Fruit fly (Drosophila melanogaster) whole organism, embryonic: ENCODE data around the gene VhaM9.7-d.
A peak's percentile ranks its signal among the peaks of the same experiment; 100 is the strongest.

Source experiments
- CG1024 ChIP-seq: fragments of 200-800 bp; sonication (Bioruptor generic); IDR thresholded peaks from 2 replicates; pipeline ENCODE4 v1.3.6; 2022; ENCODE audit warnings: missing biosample characterization, missing genetic modification characterization
- CG11085 ChIP-seq: fragments of 200-800 bp; sonication (Bioruptor generic); IDR thresholded peaks from 2 replicates; pipeline ENCODE4 v1.3.6; 2022; ENCODE audit warnings: missing biosample characterization, missing genetic modification characterization
- CG11093 ChIP-seq: fragments of 200-800 bp; sonication (Bioruptor generic); IDR thresholded peaks from 3 replicates; pipeline ENCODE4 v1.3.6; 2022; ENCODE audit warnings: missing biosample characterization, missing genetic modification characterization
- CG11696 ChIP-seq: fragments of 200-800 bp; sonication (Bioruptor generic); IDR thresholded peaks from 2 replicates; pipeline ENCODE4 v1.3.6; 2022; ENCODE audit warnings: missing biosample characterization, missing genetic modification characterization
- CG12236 ChIP-seq: fragments of 200-800 bp; sonication (Bioruptor generic); optimal IDR thresholded peaks from 2 replicates; lab custom pipeline; 2016; ENCODE audit warnings: missing biosample characterization, missing genetic modification characterization
- CG14441 ChIP-seq: fragments of 200-800 bp; sonication (Bioruptor generic); IDR thresholded peaks from 2 replicates; pipeline ENCODE4 v1.3.6; 2022; ENCODE audit warnings: missing biosample characterization, missing genetic modification characterization
- CG17359 ChIP-seq: fragments of 200-800 bp; sonication (Bioruptor generic); optimal IDR thresholded peaks from 3 replicates; lab custom pipeline; 2018; ENCODE audit warnings: missing biosample characterization, mild to moderate bottlenecking, missing genetic modification characterization, moderate library complexity
- CG17612 ChIP-seq: fragments of 200-800 bp; sonication (Bioruptor generic); IDR thresholded peaks from 2 replicates; pipeline ENCODE4 v1.3.6; 2022; ENCODE audit warnings: missing biosample characterization, missing genetic modification characterization
- CG17802 ChIP-seq: fragments of 200-800 bp; sonication (Bioruptor generic); optimal IDR thresholded peaks from 2 replicates; lab custom pipeline; 2018; ENCODE audit warnings: missing biosample characterization, mild to moderate bottlenecking, missing genetic modification characterization, moderate library complexity
- CG18764 ChIP-seq: fragments of 200-800 bp; sonication (Bioruptor generic); optimal IDR thresholded peaks from 3 replicates; lab custom pipeline; 2016; ENCODE audit warnings: missing biosample characterization, missing genetic modification characterization
- CG2889 ChIP-seq: fragments of 200-800 bp; sonication (Bioruptor generic); IDR thresholded peaks from 3 replicates; pipeline ENCODE4 v1.3.6; 2022; ENCODE audit warnings: missing biosample characterization, missing genetic modification characterization
- CG34224 ChIP-seq: fragments of 200-800 bp; sonication (Bioruptor generic); IDR thresholded peaks from 3 replicates; pipeline ENCODE4 v1.3.6; 2022; ENCODE audit warnings: missing biosample characterization, missing genetic modification characterization; ENCODE audit not compliant: partially characterized antibody
- CG3838 ChIP-seq: fragments of 200-800 bp; sonication (Bioruptor generic); optimal IDR thresholded peaks from 3 replicates; lab custom pipeline; 2016; ENCODE audit warnings: missing biosample characterization, missing genetic modification characterization
- CG5180 ChIP-seq: fragments of 200-800 bp; sonication (Bioruptor generic); optimal IDR thresholded peaks from 3 replicates; lab custom pipeline; 2017; ENCODE audit warnings: missing biosample characterization, missing genetic modification characterization, mild to moderate bottlenecking, moderate library complexity, missing genetic modification reagents
- CG5245 ChIP-seq: fragments of 200-800 bp; sonication (Bioruptor generic); optimal IDR thresholded peaks from 3 replicates; lab custom pipeline; 2016; ENCODE audit warnings: missing biosample characterization, missing genetic modification characterization
- CG6175 ChIP-seq: fragments of 200-800 bp; sonication (Bioruptor generic); IDR thresholded peaks from 3 replicates; pipeline ENCODE4 v1.3.6; 2022; ENCODE audit warnings: missing biosample characterization, missing genetic modification characterization
- CG6272 ChIP-seq: fragments of 200-800 bp; sonication (Bioruptor generic); IDR thresholded peaks from 2 replicates; pipeline ENCODE4 v1.3.6; 2022; ENCODE audit warnings: missing biosample characterization, missing genetic modification characterization
- CG8281 ChIP-seq: fragments of 200-800 bp; sonication (Bioruptor generic); optimal IDR thresholded peaks from 2 replicates; lab custom pipeline; 2018; ENCODE audit warnings: missing biosample characterization, mild to moderate bottlenecking, missing genetic modification characterization, moderate library complexity
- Camta ChIP-seq: fragments of 200-800 bp; sonication (Bioruptor generic); optimal IDR thresholded peaks from 2 replicates; lab custom pipeline; 2016; ENCODE audit warnings: missing biosample characterization, missing genetic modification characterization
- NK7.1 ChIP-seq: fragments of 200-800 bp; sonication (Bioruptor generic); optimal IDR thresholded peaks from 3 replicates; lab custom pipeline; 2016; ENCODE audit warnings: missing biosample characterization, missing genetic modification characterization
- Nf-YA ChIP-seq: fragments of 200-800 bp; sonication (Bioruptor generic); IDR thresholded peaks from 2 replicates; pipeline ENCODE4 v1.3.6; 2022; ENCODE audit warnings: missing biosample characterization, missing genetic modification characterization
- NfI ChIP-seq: fragments of 200-800 bp; sonication (Bioruptor generic); optimal IDR thresholded peaks from 3 replicates; lab custom pipeline; 2018; ENCODE audit warnings: missing biosample characterization, mild to moderate bottlenecking, missing genetic modification characterization, moderate library complexity
- Rx ChIP-seq: fragments of 200-800 bp; sonication (Bioruptor generic); IDR thresholded peaks from 2 replicates; pipeline ENCODE4 v1.3.6; 2022; ENCODE audit warnings: missing biosample characterization, missing genetic modification characterization
- cg ChIP-seq: fragments of 200-800 bp; sonication (Bioruptor generic); optimal IDR thresholded peaks from 3 replicates; lab custom pipeline; 2019; ENCODE audit warnings: missing biosample characterization, mild to moderate bottlenecking, missing genetic modification characterization, moderate library complexity
- croc ChIP-seq: fragments of 200-800 bp; sonication (Bioruptor generic); conservative IDR thresholded peaks from 3 replicates; pipeline ENCODE4 v1.3.6; 2022; ENCODE audit warnings: missing biosample characterization, missing genetic modification characterization
- dmrt99B ChIP-seq: fragments of 200-800 bp; sonication (Bioruptor generic); optimal IDR thresholded peaks from 2 replicates; lab custom pipeline; 2018; ENCODE audit warnings: missing biosample characterization, mild to moderate bottlenecking, missing genetic modification characterization, moderate library complexity
- en ChIP-seq: fragments of 200-800 bp; sonication (Bioruptor generic); optimal IDR thresholded peaks from 2 replicates; lab custom pipeline; 2016; ENCODE audit warnings: missing biosample characterization, missing genetic modification characterization
- eve ChIP-seq, 2 experiments: fragments of >200 bp; optimal IDR thresholded peaks; 2 replicates each; lab custom pipeline; 2017; ENCODE audit warnings: missing biosample characterization in 2 of 2, missing genetic modification characterization in 2 of 2
- fd102C ChIP-seq: fragments of 200-800 bp; sonication (Bioruptor generic); optimal IDR thresholded peaks from 2 replicates; lab custom pipeline; 2018; ENCODE audit warnings: missing biosample characterization, mild to moderate bottlenecking, missing genetic modification characterization, moderate library complexity
- gce ChIP-seq: fragments of 200-800 bp; sonication (Bioruptor generic); IDR thresholded peaks from 3 replicates; pipeline ENCODE4 v1.3.6; 2022; ENCODE audit warnings: missing biosample characterization, missing genetic modification characterization
- gsb-n ChIP-seq: fragments of 200-800 bp; sonication (Bioruptor generic); optimal IDR thresholded peaks from 3 replicates; lab custom pipeline; 2018; ENCODE audit warnings: missing biosample characterization, mild to moderate bottlenecking, missing genetic modification characterization
- knrl ChIP-seq: fragments of 200-800 bp; sonication (Bioruptor generic); IDR thresholded peaks from 3 replicates; pipeline ENCODE4 v1.3.6; 2022; ENCODE audit warnings: missing biosample characterization, missing genetic modification characterization; ENCODE audit not compliant: partially characterized antibody
- lab ChIP-seq: fragments of 200-800 bp; sonication (Bioruptor generic); optimal IDR thresholded peaks from 3 replicates; lab custom pipeline; 2017; ENCODE audit warnings: missing biosample characterization, missing genetic modification characterization, mild to moderate bottlenecking, moderate library complexity, missing genetic modification reagents
- nerfin-1 ChIP-seq: fragments of 200-800 bp; sonication (Bioruptor generic); optimal IDR thresholded peaks from 3 replicates; lab custom pipeline; 2019; ENCODE audit warnings: missing biosample characterization, mild to moderate bottlenecking, missing genetic modification characterization, moderate library complexity
- onecut ChIP-seq: fragments of 200-800 bp; sonication (Bioruptor generic); IDR thresholded peaks from 2 replicates; pipeline ENCODE4 v1.3.6; 2022; ENCODE audit warnings: missing biosample characterization, missing genetic modification characterization
- org-1 ChIP-seq: fragments of 200-800 bp; sonication (Bioruptor generic); optimal IDR thresholded peaks from 2 replicates; lab custom pipeline; 2017; ENCODE audit warnings: missing biosample characterization, missing genetic modification characterization
- pan ChIP-seq, 4 experiments: fragments of >200 bp in 3 of 4; fragments of 200-800 bp in 1 of 4; sonication (Bioruptor generic) in 1 of 4; optimal IDR thresholded peaks in 3 of 4; IDR thresholded peaks in 1 of 4; 2 replicates each; pipeline versions ENCODE4 v1.3.6 to Lab custom; 2017 to 2022; ENCODE audit warnings: missing biosample characterization in 2 of 4, missing genetic modification characterization in 2 of 4, mixed read lengths in 1 of 4
- pb ChIP-seq: fragments of 200-800 bp; sonication (Bioruptor generic); optimal IDR thresholded peaks from 3 replicates; lab custom pipeline; 2016; ENCODE audit warnings: missing biosample characterization, missing genetic modification characterization
- peb ChIP-seq: fragments of 200-800 bp; sonication (Bioruptor generic); IDR thresholded peaks from 2 replicates; pipeline ENCODE4 v1.3.6; 2022; ENCODE audit warnings: missing biosample characterization, missing genetic modification characterization
- pnt ChIP-seq: fragments of 200-800 bp; sonication (Bioruptor generic); optimal IDR thresholded peaks from 3 replicates; lab custom pipeline; 2016; ENCODE audit warnings: missing biosample characterization, missing genetic modification characterization
- pzg ChIP-seq: fragments of 200-800 bp; sonication (Bioruptor generic); optimal IDR thresholded peaks from 3 replicates; lab custom pipeline; 2018; ENCODE audit warnings: missing biosample characterization, mild to moderate bottlenecking, missing genetic modification characterization, moderate library complexity
- repo ChIP-seq: fragments of 200-800 bp; sonication (Bioruptor generic); optimal IDR thresholded peaks from 2 replicates; lab custom pipeline; 2016; ENCODE audit warnings: missing biosample characterization, missing genetic modification characterization
- rib ChIP-seq: fragments of 200-800 bp; sonication (Bioruptor generic); IDR thresholded peaks from 2 replicates; pipeline ENCODE4 v1.3.6; 2022; ENCODE audit warnings: missing biosample characterization, missing genetic modification characterization
- sd ChIP-seq: fragments of 200-800 bp; sonication (Bioruptor generic); optimal IDR thresholded peaks from 3 replicates; lab custom pipeline; 2018; ENCODE audit warnings: missing biosample characterization, mild to moderate bottlenecking, missing genetic modification characterization, moderate library complexity
- sob ChIP-seq: fragments of 200-800 bp; sonication (Bioruptor generic); IDR thresholded peaks from 2 replicates; pipeline ENCODE4 v1.3.6; 2022; ENCODE audit warnings: missing biosample characterization, missing genetic modification characterization
- tap ChIP-seq: fragments of 200-800 bp; optimal IDR thresholded peaks from 3 replicates; lab custom pipeline; 2019; ENCODE audit warnings: missing biosample characterization, mild to moderate bottlenecking, missing genetic modification characterization, moderate library complexity
- toy ChIP-seq: fragments of 200-800 bp; sonication (Bioruptor generic); IDR thresholded peaks from 2 replicates; pipeline ENCODE4 v1.3.6; 2022; ENCODE audit warnings: missing biosample characterization, missing genetic modification characterization
- zfh2 ChIP-seq: fragments of 200-800 bp; sonication (Bioruptor generic); optimal IDR thresholded peaks from 2 replicates; lab custom pipeline; 2016; ENCODE audit warnings: missing biosample characterization, missing genetic modification characterization

Gene VhaM9.7-d

dm6 chr3R:16969361-16970355 is 5.3 kb upstream of the VhaM9.7-d start (continued):
- TF ChIP-seq fd102C (GFP tag; lab: Kevin White, UChicago) (no peak), repo (GFP tag; lab: Kevin White, UChicago) (peak; percentile 0), onecut (peak; percentile 76), cg (GFP tag; lab: Kevin White, UChicago) (peak; percentile 97), Nf-YA (GFP tag; lab: Robert Waterston, UW) (no peak), Rx (GFP tag; lab: Robert Waterston, UW) (peak; percentile 62), knrl (GFP tag; lab: Robert Waterston, UW) (peak; percentile 53; the same call in 1 of the 3 replicates), CG14441 (GFP tag; lab: Robert Waterston, UW) (peak; percentile 57), CG6272 (no peak), sob (GFP tag; lab: Robert Waterston, UW) (peak; percentile 78), CG12236 (GFP tag; lab: Kevin White, UChicago) (no peak), CG11696 (GFP tag; lab: Robert Waterston, UW) (peak; percentile 15; the same call in 1 of the 2 replicates), lab (GFP tag; lab: Kevin White, UChicago) (no peak), eve (GFP tag; optimal IDR thresholded peaks at IDR 0.05; lab: Kevin White, UChicago) (peak in 1 of 2 experiments; percentile 32), Camta (GFP tag; lab: Kevin White, UChicago) (peak; percentile 10), peb (no peak), gsb-n (tag; lab: Kevin White, UChicago) (peak; percentile 54), zfh2 (GFP tag; lab: Kevin White, UChicago) (no peak), croc (GFP tag; lab: Robert Waterston, UW) (peak; percentile 36; the same call in 1 of the 3 replicates), en (GFP tag; lab: Kevin White, UChicago) (no peak), tap (tag; lab: Kevin White, UChicago) (peak; percentile 47), CG11085 (GFP tag; lab: Robert Waterston, UW) (no peak; the same call in 1 of the 2 replicates), CG5180 (no peak), CG3838 (peak; percentile 39), toy (GFP tag; lab: Robert Waterston, UW) (no peak), NK7.1 (GFP tag; lab: Kevin White, UChicago) (no peak), pnt (peak; percentile 31), pb (GFP tag; lab: Kevin White, UChicago) (no peak), CG11093 (GFP tag; lab: Robert Waterston, UW) (peak; percentile 69; the same call in 2 of the 3 replicates), CG17359 (tag; lab: Kevin White, UChicago) (no peak), CG8281 (tag; lab: Kevin White, UChicago) (no peak), sd (peak; percentile 67), org-1 (GFP tag; lab: Kevin White, UChicago) (peak; percentile 24), gce (no peak), CG17612 (GFP tag; lab: Robert Waterston, UW) (no peak), rib (GFP tag; lab: Robert Waterston, UW) (0 out of 2 replicates have a peak, but pooled peaks have one; percentile 45), CG6175 (peak; percentile 55; the same call in 1 of the 3 replicates), dmrt99B (tag; lab: Kevin White, UChicago) (no peak), CG2889 (peak; percentile 64; the same call in 2 of the 3 replicates), pzg (GFP tag; lab: Kevin White, UChicago) (peak; percentile 38), CG34224 (GFP tag; lab: Robert Waterston, UW) (no peak), nerfin-1 (tag; lab: Kevin White, UChicago) (peak; percentile 62), NfI (GFP tag; lab: Kevin White, UChicago) (peak; percentile 48), pan (optimal IDR thresholded peaks at IDR 0.05; lab: Kevin White, UChicago) (no peak), pan (GFP tag; optimal IDR thresholded peaks at IDR 0.05 in 1 of 2, IDR thresholded peaks at IDR 0.05 in 1 of 2) (peak in 1 of 2 experiments; percentile 61), CG17802 (tag; lab: Kevin White, UChicago) (no peak), CG5245 (peak; percentile 44), CG1024 (GFP tag; lab: Robert Waterston, UW) (no peak), CG18764 (GFP tag; lab: Kevin White, UChicago) (peak; percentile 48)
